Comparison of ENCODE assay signal across 2 fruit fly cellular contexts in the genomic region with DNA sequence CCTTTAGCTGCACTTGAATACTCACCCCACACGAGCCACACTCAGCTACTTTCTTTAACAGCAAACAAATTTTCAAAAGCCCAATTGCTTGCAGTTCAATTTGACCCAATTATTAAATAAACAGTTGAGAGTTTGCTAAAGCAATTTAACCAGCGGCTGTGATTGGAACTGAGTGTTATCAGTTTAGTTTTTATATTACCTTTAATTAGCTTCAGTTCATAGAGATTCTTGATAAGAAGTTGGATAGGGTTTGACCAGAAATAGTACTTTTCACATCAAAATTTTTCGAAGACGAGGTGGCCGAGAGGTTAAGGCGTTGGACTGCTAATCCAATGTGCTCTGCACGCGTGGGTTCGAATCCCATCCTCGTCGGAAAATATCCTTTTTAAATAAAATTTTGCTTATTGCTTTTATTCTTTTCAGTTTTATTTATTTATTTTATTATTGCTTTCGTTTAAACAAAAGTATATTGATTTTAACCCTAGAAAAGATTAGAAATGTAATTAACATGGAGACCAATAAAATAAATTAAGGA.
TF ChIP-seq lines count a peak whose summit lies in the region.

No protein-coding gene starts in this region.

- no peak for TF ChIP-seq CTCF in whole organism, embryonic (GFP tag; optimal IDR thresholded peaks at IDR 0.05; lab: Kevin White, UChicago)

TF ChIP-seq in whole organism, embryonic, 481 proteins besides CTCF, POLR2A, EP300 and RAD21:
- peak; percentile 55; the same call in 1 of the 3 replicates for TF ChIP-seq Opbp (GFP tag; IDR thresholded peaks at IDR 0.05; lab: Robert Waterston, UW; ENCODE audit: partially characterized antibody)
- peak; percentile 66 for TF ChIP-seq CG16813 (GFP tag; IDR thresholded peaks at IDR 0.05; lab: Robert Waterston, UW; ENCODE audit: partially characterized antibody)
- TF ChIP-seq grn (GFP tag; optimal IDR thresholded peaks at IDR 0.05; lab: Kevin White, UChicago): peak; percentile 73
- peak; percentile 7; the same call in 1 of the 2 replicates for TF ChIP-seq Scr (GFP tag; IDR thresholded peaks at IDR 0.05; lab: Robert Waterston, UW; ENCODE audit: partially characterized antibody)
- TF ChIP-seq tna (GFP tag; IDR thresholded peaks at IDR 0.05; lab: Robert Waterston, UW; ENCODE audit: partially characterized antibody): no peak
- TF ChIP-seq Vsx1 (GFP tag; optimal IDR thresholded peaks at IDR 0.05; lab: Kevin White, UChicago): peak; percentile 85
- peak; percentile 19; the same call in 1 of the 2 replicates for TF ChIP-seq Lim3 (GFP tag; IDR thresholded peaks at IDR 0.05; lab: Robert Waterston, UW)
- no peak; the same call in 2 of the 3 replicates for TF ChIP-seq CG7963 (GFP tag; IDR thresholded peaks at IDR 0.05; lab: Robert Waterston, UW; ENCODE audit: partially characterized antibody)
- peak; percentile 50; the same call in 1 of the 2 replicates for TF ChIP-seq Bgb (GFP tag; IDR thresholded peaks at IDR 0.05; lab: Robert Waterston, UW; ENCODE audit: partially characterized antibody)
- TF ChIP-seq CG8290 (GFP tag; optimal IDR thresholded peaks at IDR 0.05; lab: Kevin White, UChicago): no peak
- TF ChIP-seq CG8290 (tag; optimal IDR thresholded peaks at IDR 0.05; lab: Kevin White, UChicago): peak in 1 of 2 experiments; percentile 22
- TF ChIP-seq CG14860 (GFP tag; IDR thresholded peaks at IDR 0.05; lab: Robert Waterston, UW; ENCODE audit: partially characterized antibody): 0 out of 3 replicates have a peak, but pooled peaks have one; percentile 35
- peak; percentile 88 for TF ChIP-seq exex (tag; optimal IDR thresholded peaks at IDR 0.05; lab: Kevin White, UChicago)
- TF ChIP-seq GATAe (GFP tag; conservative IDR thresholded peaks at IDR 0.05; lab: Robert Waterston, UW): no peak
- TF ChIP-seq Med (GFP tag; lab: Kevin White, UChicago): peak; percentile 25
- TF ChIP-seq lmd (GFP tag; IDR thresholded peaks at IDR 0.05; lab: Robert Waterston, UW): no peak
- TF ChIP-seq amos (GFP tag; IDR thresholded peaks at IDR 0.05; lab: Robert Waterston, UW; ENCODE audit: partially characterized antibody): peak; percentile 78; the same call in 1 of the 2 replicates
- TF ChIP-seq CG6791 (GFP tag; IDR thresholded peaks at IDR 0.05; lab: Robert Waterston, UW; ENCODE audit: partially characterized antibody): peak; percentile 74
- no peak for TF ChIP-seq bcd (GFP tag; optimal IDR thresholded peaks at IDR 0.05; lab: Kevin White, UChicago)
- no peak for TF ChIP-seq chinmo (GFP tag; IDR thresholded peaks at IDR 0.05; lab: Robert Waterston, UW; ENCODE audit: partially characterized antibody)
- TF ChIP-seq Bdp1 (GFP tag; optimal IDR thresholded peaks at IDR 0.05; lab: Kevin White, UChicago): peak; percentile 94
- TF ChIP-seq mld (GFP tag; IDR thresholded peaks at IDR 0.05; lab: Robert Waterston, UW; ENCODE audit: partially characterized antibody): 0 out of 3 replicates have a peak, but pooled peaks have one; percentile 31
TF ChIP-seq in whole organism, embryonic: peak in this region for 15.

TF ChIP-seq in whole organism, prepupa, 60 proteins besides CTCF, POLR2A, EP300 and RAD21:
- TF ChIP-seq Sox102F (GFP tag; optimal IDR thresholded peaks at IDR 0.05; lab: Kevin White, UChicago) (no peak), fkh (GFP tag; optimal IDR thresholded peaks at IDR 0.05; lab: Kevin White, UChicago) (peak; percentile 18), CG6163 (GFP tag; IDR thresholded peaks at IDR 0.05; lab: Robert Waterston, UW) (no peak), CG6276 (GFP tag; optimal IDR thresholded peaks at IDR 0.05; lab: Kevin White, UChicago) (no peak), CG1621 (tag; optimal IDR thresholded peaks at IDR 0.05; lab: Kevin White, UChicago) (no peak), CG8119 (GFP tag; IDR thresholded peaks at IDR 0.05; lab: Robert Waterston, UW) (no peak)
TF ChIP-seq in whole organism, prepupa: peak in this region for 1.
